Worm (Caenorhabditis elegans) whole organism, L4/young adult: ENCODE measurements around the gene W03C9.8.

Experiments used
- W03F9.2 ChIP-seq: fragments of 150-350 bp; optimal IDR thresholded peaks from 2 replicates; lab custom pipeline; 2014; ENCODE audit warnings: missing biosample characterization, missing genetic modification characterization
- dao-5 ChIP-seq: sonication (generic microtip); optimal IDR thresholded peaks from 2 replicates; lab custom pipeline; 2016; ENCODE audit warnings: missing genotype, missing genetic modification characterization, moderate library complexity, missing compliant biosample characterization
- him-1 ChIP-seq: sonication (generic microtip); optimal IDR thresholded peaks from 2 replicates; lab custom pipeline; 2016; ENCODE audit warnings: missing genotype, missing genetic modification reagents, missing genetic modification characterization, missing compliant biosample characterization

The W03C9.8 gene

DNA sequence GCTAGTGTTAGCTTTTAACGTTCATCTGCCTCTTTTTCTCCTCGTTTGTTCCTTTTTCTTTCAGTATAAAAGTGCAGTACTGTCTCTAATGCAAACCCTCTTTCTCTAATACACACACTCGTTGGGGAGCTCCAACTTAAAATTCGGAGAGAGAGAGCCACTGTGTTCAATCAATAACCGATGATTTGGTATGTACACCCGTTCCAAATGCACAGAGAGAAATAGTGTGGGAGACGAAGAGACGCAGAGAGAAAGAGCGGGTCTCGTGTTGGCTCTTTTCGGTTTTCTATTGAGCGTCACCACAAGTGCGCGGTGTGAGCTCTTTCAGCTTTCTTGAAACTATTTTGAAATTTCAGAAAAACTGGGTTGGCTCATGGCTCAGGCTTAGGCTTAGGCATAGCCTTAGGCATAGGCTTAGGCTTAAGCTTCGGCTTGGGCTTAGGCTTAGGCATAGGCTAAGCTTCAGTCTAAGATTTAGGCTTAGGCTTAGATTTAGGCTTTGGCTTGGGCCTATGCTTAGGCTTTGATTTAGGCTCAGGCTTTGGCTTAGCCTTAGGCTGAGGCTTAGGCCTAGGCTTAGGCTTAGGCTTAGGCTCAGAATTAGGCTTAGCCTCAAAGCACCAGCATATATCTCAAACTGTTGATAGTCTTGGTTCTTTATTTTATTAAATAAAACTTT is 24.8 kb upstream of the W03C9.8 start:
- TF ChIP-seq him-1 (no peak), W03F9.2 (tag; lab: Kevin White, UChicago) (no peak), dao-5 (no peak)

DNA sequence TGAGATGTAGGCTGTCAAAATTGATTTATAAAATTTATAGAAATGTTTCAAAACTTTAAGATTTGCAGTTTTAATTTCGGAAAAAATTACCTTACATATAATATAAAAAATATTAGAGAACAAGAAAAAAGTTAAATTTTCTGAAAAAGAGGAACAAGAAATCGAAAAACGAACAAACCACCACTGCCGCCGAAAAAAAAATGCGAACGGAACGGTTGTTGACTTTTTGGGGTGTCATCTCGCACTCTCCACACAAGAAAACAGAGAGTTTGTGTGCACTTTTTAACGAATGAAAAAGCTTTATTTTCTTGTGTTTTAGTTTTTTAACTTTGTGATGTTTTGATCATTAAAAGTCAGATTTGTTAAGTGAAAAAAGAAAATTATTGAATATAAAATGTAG is 23.4 kb upstream of the W03C9.8 start:
- TF ChIP-seq him-1 (no peak), dao-5 (no peak), W03F9.2 (tag; lab: Kevin White, UChicago) (no peak)

ce11 chrII:11926501-11926900 is 22.1 kb upstream of the W03C9.8 start:
- TF ChIP-seq dao-5, result no peak
- TF ChIP-seq W03F9.2 (tag; lab: Kevin White, UChicago), result no peak
- no peak for TF ChIP-seq him-1

ce11 chrII:11928752-11929151 is 19.8 kb upstream of the W03C9.8 start:
- TF ChIP-seq W03F9.2 (tag; lab: Kevin White, UChicago) (no peak), him-1 (no peak), dao-5 (no peak)

- TF ChIP-seq him-1 (no peak), dao-5 (no peak), W03F9.2 (tag; lab: Kevin White, UChicago) (no peak)
These were observed 18.4 kb upstream of the W03C9.8 start for ce11 chrII:11930132-11930531.

ce11 chrII:11935266-11935665 is 13.3 kb upstream of the W03C9.8 start, which contains the start of gene lin-29:
Gene lin-29 (minus strand): TSS chrII:11935343.
- TF ChIP-seq him-1 (no peak), W03F9.2 (tag; lab: Kevin White, UChicago) (no peak), dao-5 (no peak)

DNA sequence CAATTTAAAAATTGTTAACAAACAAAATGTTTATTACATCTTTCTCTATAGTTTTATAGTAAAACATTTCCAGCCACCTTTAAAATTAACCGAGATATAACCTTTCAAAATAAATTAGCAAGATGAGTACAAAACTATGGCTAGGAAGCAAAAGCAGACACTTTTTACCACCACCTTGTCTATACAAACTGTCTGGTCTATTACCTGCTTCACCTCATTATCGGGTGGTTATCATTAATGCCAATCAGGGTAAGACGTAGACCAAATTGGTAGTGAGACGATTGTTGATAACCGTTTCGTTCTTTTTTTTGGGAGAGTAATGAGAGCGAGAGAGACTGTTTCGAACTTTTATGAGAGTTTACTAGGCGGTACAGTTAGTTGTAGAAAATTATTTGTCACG is 12.2 kb upstream of the W03C9.8 start:
- no peak for TF ChIP-seq him-1
- TF ChIP-seq dao-5, result no peak
- no peak for TF ChIP-seq W03F9.2 (tag; lab: Kevin White, UChicago)

ce11 chrII:11952963-11953362 is 4.4 kb downstream of the W03C9.8 start:
- TF ChIP-seq dao-5 (no peak), W03F9.2 (tag; lab: Kevin White, UChicago) (no peak), him-1 (no peak)

ce11 chrII:11954208-11954607 is 5.6 kb downstream of the W03C9.8 start, which contains the start of gene W03C9.6:
Gene W03C9.6 (plus strand): TSS chrII:11954508.
- TF ChIP-seq him-1 (no peak), dao-5 (no peak), W03F9.2 (tag; lab: Kevin White, UChicago) (no peak)

DNA sequence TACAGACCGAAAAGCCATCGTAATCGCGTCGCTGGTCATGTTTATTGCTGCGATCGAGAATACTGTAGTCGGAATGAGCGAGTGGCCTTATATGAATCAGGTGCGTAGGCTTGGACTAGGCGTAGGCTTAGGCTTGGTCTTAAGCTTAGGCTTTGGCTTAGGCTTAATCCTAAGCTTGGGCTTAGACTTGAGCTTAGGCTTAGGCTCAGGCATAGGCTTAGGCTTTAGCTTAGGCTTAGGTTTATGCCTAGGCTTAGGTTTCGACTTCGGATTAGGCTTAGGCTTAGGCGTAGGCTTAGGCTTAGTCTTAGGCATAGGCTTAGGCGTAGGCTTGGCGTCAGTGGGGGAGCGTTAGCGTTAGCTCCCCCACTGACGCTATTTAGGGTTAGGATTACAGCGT is 6.3 kb downstream of the W03C9.8 start:
- TF ChIP-seq dao-5 (no peak), him-1 (no peak), W03F9.2 (tag; lab: Kevin White, UChicago) (no peak)

DNA sequence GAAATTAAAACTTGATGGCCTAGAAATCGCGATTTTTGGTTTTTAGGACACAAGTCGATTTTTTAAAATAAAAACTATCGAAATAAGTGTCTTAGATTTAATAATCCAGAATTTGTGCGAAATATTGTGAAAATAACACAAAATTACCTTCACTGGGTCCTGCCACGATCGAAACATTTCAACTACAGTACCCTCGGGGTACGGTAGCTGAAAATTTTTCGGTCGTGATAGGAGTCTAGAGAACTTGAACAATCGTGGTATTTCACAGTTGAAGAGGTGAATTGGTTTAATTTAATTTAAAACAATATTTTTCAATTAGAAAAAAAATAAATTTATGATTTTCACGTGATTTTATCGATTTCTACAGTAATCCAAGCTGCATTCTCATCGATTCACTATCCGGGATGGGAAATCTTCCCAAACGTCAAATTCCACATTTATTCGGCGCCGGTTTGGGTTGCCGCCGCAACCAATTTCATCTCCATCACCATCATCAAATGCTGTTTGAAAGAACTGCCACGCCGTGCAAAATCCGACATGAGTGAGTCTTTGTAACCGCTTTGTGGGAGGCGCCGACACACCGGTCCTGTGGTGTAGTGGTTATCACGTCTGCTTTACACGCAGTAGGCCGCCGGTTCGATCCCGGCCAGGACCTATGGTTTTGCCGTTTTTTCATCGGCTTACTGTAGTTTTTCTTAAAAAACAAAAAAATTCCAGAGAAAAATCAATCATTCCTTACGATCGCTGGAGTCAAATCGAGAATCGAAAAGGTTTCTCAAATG is 10.4 kb downstream of the W03C9.8 start:
- TF ChIP-seq him-1 (no peak), dao-5 (no peak), W03F9.2 (tag; lab: Kevin White, UChicago) (no peak)

DNA sequence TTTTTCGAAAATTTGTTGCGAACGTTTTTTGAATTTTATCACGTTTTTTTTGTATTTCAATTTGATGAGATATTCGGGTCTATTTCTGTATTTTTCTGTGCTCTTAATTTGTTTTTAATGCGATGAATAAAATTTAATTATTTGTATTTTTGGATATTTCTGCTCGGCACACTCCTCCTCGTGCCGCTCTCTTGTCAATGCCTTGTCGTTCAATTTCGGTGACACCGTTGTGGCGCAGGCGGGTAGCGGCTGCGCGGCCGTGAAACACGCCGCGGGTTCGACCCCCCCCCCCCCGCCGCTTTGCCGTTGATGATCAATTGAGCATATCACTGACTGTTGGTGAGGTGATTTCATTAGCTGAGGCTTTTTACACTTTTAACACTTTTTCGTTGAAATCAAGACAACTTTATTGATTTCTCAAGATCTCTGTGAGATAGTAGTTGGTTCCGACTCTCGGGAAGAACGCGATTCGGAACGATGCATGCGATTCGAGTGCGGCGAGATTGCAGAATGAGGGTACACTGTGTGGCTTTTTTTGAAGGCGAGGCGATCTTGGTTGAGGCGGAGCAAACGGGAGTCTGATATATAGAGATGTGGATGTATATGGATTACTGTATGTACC is 12.1 kb downstream of the W03C9.8 start:
- TF ChIP-seq W03F9.2 (tag; lab: Kevin White, UChicago) (peak; percentile 31), him-1 (peak; percentile 82), dao-5 (peak; percentile 96)

ce11 chrII:11962083-11962482 is 13.5 kb downstream of the W03C9.8 start, which contains the start of the genes W03C9.1 and W03C9.2:
Gene W03C9.1 (minus strand): TSS chrII:11962128.
Gene W03C9.2 (plus strand): TSS chrII:11962368.
- TF ChIP-seq W03F9.2 (tag; lab: Kevin White, UChicago), result no peak
- no peak for TF ChIP-seq dao-5
- no peak for TF ChIP-seq him-1

DNA sequence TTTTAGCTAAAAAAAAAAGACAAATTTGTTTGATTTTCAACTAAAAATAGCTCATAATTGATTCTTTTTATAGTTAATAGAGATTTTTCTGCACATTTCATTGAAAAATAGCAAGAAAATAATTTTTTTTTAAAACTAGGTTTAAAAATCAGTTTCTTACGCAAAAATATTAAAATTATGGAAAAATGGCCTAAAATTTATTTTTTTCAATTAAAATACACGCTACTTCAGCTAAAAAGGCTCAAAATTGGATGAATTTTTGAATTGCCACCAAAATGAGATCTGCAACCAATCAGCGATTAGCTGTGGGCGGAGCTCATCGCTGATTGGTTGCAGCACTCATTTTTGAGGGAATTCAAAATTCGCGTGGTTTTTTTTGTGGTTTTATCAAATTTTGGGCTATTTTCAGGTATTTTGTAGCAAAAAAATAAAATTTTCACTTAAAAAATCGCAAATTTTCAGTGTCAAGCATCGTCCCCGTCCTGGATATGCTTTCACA is 14.6 kb downstream of the W03C9.8 start:
- TF ChIP-seq dao-5, result no peak
- TF ChIP-seq W03F9.2 (tag; lab: Kevin White, UChicago), result no peak
- no peak for TF ChIP-seq him-1
